Worm (Caenorhabditis elegans) whole organism, early embryonic: Measurements from ENCODE around the gene F35A5.8.

ENCODE experiments used
- B0310.2 ChIP-seq: sonication (generic microtip); optimal IDR thresholded peaks from 2 replicates; lab custom pipeline; 2016; ENCODE audit warnings: mild to moderate bottlenecking, missing genetic modification characterization, missing compliant biosample characterization
- F13C5.2 ChIP-seq: sonication (generic microtip); optimal IDR thresholded peaks from 2 replicates; lab custom pipeline; 2017; ENCODE audit warnings: mild to moderate bottlenecking, missing genetic modification characterization, inconsistent platforms, missing compliant biosample characterization
- aly-1 ChIP-seq: sonication (generic microtip); optimal IDR thresholded peaks from 2 replicates; lab custom pipeline; 2016; ENCODE audit warnings: missing genetic modification characterization, missing compliant biosample characterization
- ama-1 ChIP-seq: fragments of 150-350 bp; optimal IDR thresholded peaks from 2 replicates; lab custom pipeline; 2014
- ceh-13 ChIP-seq: fragments of 200-800 bp; sonication (Bioruptor generic); optimal IDR thresholded peaks from 2 replicates; lab custom pipeline; 2018; ENCODE audit warnings: mild to moderate bottlenecking, missing genetic modification characterization, missing compliant biosample characterization
- ceh-36 ChIP-seq: sonication (generic microtip); optimal IDR thresholded peaks from 2 replicates; lab custom pipeline; 2016; ENCODE audit warnings: missing genetic modification characterization, inconsistent platforms, missing compliant biosample characterization
- ets-7 ChIP-seq: sonication (generic microtip); optimal IDR thresholded peaks from 2 replicates; lab custom pipeline; 2016; ENCODE audit warnings: missing genotype, missing genetic modification characterization, missing compliant biosample characterization
- flt-1 ChIP-seq: fragments of 200-800 bp; sonication (Bioruptor generic); IDR thresholded peaks from 2 replicates; pipeline ENCODE4 v1.3.6; 2022; ENCODE audit warnings: missing genetic modification characterization, missing compliant biosample characterization
- hmbx-1 ChIP-seq: sonication (generic microtip); optimal IDR thresholded peaks from 2 replicates; lab custom pipeline; 2016; ENCODE audit warnings: mild to moderate bottlenecking, missing genetic modification characterization, missing compliant biosample characterization
- hmg-4 ChIP-seq: fragments of 200-800 bp; sonication (Bioruptor generic); optimal IDR thresholded peaks from 2 replicates; lab custom pipeline; 2018; ENCODE audit warnings: mild to moderate bottlenecking, missing genetic modification characterization, missing compliant biosample characterization
- hnd-1 ChIP-seq: sonication (generic microtip); optimal IDR thresholded peaks from 2 replicates; lab custom pipeline; 2016; ENCODE audit warnings: missing genetic modification characterization, missing compliant biosample characterization
- pes-1 ChIP-seq: fragments of 200-800 bp; sonication (Bioruptor generic); IDR thresholded peaks from 2 replicates; pipeline ENCODE4 v1.3.6; 2022; ENCODE audit warnings: missing genetic modification reagents, missing genetic modification characterization, missing compliant biosample characterization
- scrt-1 ChIP-seq: fragments of 200-800 bp; sonication (Bioruptor generic); IDR thresholded peaks from 2 replicates; pipeline ENCODE4 v1.3.6; 2022; ENCODE audit warnings: missing genetic modification characterization, missing compliant biosample characterization
- sea-1 ChIP-seq: fragments of 200-800 bp; sonication (Bioruptor generic); conservative IDR thresholded peaks from 2 replicates; pipeline ENCODE4 v1.3.6; 2022; ENCODE audit warnings: missing genetic modification characterization, missing compliant biosample characterization
- tbx-11 ChIP-seq: fragments of 200-800 bp; sonication (Bioruptor generic); IDR thresholded peaks from 2 replicates; pipeline ENCODE4 v1.3.6; 2022; ENCODE audit warnings: missing genetic modification characterization, missing compliant biosample characterization
- tbx-37 ChIP-seq: fragments of 200-800 bp; sonication (Bioruptor generic); conservative IDR thresholded peaks from 2 replicates; pipeline ENCODE4 v1.3.6; 2022; ENCODE audit warnings: missing genetic modification reagents, missing genetic modification characterization, missing compliant biosample characterization
- tra-4 ChIP-seq: sonication (generic microtip); optimal IDR thresholded peaks from 2 replicates; lab custom pipeline; 2017; ENCODE audit warnings: missing genetic modification characterization, missing compliant biosample characterization

Gene F35A5.8

DNA sequence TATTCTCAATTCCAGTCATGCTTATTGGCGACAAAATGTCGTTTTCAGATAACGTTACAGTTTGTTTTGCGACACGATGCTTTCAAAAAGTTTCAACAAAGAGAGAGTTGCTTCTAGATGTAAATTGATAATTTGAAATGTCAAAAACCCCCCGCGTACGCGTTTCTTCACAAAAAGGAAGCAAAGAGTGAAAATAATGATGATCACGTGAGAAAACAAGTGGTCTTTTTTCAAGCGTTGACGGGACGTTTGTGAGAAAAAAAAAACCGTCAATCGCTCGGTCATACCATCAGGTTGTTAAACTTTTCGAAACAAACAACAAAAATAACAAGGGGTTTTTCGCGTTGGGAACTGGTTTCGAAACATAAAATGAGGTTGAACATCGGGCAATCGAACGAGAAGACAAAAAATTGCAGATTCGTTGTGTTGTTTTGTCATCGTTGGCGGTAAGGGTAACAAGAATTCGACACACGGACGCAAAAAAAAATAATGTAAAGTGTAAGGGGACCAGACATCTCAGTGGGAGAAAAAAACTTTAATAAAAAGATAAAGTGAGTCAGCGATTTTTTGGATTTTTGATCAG is 28.9 kb upstream of the F35A5.8 start:
- no peak for TF ChIP-seq hmg-4
- TF ChIP-seq F13C5.2 (tag; lab: Kevin White, UChicago), result no peak
- no peak for TF ChIP-seq tra-4 (tag; lab: Kevin White, UChicago)
- no peak for TF ChIP-seq tbx-37 (GFP tag; lab: Robert Waterston, UW)
- no peak for TF ChIP-seq scrt-1 (GFP tag; lab: Robert Waterston, UW)
- no peak for TF ChIP-seq tbx-11 (GFP tag; lab: Robert Waterston, UW)
- no peak for TF ChIP-seq hnd-1
- no peak for TF ChIP-seq ceh-13 (GFP tag; lab: Kevin White, UChicago)
- TF ChIP-seq aly-1 (tag; lab: Kevin White, UChicago), result no peak
- no peak for TF ChIP-seq sea-1 (GFP tag; lab: Robert Waterston, UW)
- TF ChIP-seq ets-7 (tag; lab: Kevin White, UChicago), result no peak
- no peak for TF ChIP-seq hmbx-1 (tag; lab: Kevin White, UChicago)
- TF ChIP-seq flt-1 (GFP tag; lab: Robert Waterston, UW), result no peak
- no peak for TF ChIP-seq ceh-36 (tag; lab: Kevin White, UChicago)
- TF ChIP-seq B0310.2 (tag; lab: Kevin White, UChicago), result no peak
- TF ChIP-seq ama-1, result no peak
- no peak for TF ChIP-seq pes-1 (GFP tag; lab: Robert Waterston, UW)

DNA sequence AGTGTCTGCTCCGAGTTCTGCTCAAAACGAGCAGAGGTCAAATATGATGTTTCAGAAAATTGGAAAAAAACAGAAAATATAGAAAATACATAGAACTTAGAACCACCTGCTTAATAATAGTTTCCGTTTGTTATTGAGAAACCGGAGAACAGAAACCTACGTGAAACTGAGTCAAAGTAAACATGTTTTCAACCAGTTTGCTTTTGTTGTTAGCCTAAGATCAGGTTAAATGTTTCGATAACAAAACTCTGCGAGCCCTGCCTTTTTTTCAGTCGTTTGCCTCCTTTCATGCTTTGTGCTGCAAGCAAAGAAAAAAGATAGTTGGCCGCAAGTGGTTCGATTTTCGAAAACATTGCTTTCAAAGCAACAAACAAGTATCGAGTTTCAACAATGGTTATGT is 27.6 kb upstream of the F35A5.8 start:
- no peak for TF ChIP-seq ceh-36 (tag; lab: Kevin White, UChicago)

DNA sequence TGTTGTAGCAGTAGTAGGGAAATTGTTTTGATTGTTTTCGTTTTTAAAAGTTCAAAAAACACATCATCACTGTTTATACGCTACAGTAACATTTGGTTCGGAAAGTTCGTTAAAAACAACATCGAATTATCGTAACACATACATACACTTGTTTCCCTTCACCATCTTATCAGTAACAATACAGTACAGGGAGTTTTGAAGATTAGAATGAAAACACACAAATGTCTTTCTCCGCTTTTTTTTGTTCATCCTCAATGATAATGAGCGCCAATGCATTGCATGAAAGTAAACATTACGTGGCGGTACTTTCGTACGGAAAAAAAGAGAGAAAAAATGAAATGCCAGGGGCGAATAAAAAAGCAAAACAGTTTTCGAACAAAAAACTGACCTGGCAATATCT is 26.3 kb upstream of the F35A5.8 start:
- TF ChIP-seq ceh-13 (GFP tag; lab: Kevin White, UChicago) (no peak), ama-1 (no peak), flt-1 (GFP tag; lab: Robert Waterston, UW) (no peak), ets-7 (tag; lab: Kevin White, UChicago) (no peak), sea-1 (GFP tag; lab: Robert Waterston, UW) (no peak), tbx-11 (GFP tag; lab: Robert Waterston, UW) (no peak), aly-1 (tag; lab: Kevin White, UChicago) (no peak), B0310.2 (tag; lab: Kevin White, UChicago) (no peak), scrt-1 (GFP tag; lab: Robert Waterston, UW) (no peak)

DNA sequence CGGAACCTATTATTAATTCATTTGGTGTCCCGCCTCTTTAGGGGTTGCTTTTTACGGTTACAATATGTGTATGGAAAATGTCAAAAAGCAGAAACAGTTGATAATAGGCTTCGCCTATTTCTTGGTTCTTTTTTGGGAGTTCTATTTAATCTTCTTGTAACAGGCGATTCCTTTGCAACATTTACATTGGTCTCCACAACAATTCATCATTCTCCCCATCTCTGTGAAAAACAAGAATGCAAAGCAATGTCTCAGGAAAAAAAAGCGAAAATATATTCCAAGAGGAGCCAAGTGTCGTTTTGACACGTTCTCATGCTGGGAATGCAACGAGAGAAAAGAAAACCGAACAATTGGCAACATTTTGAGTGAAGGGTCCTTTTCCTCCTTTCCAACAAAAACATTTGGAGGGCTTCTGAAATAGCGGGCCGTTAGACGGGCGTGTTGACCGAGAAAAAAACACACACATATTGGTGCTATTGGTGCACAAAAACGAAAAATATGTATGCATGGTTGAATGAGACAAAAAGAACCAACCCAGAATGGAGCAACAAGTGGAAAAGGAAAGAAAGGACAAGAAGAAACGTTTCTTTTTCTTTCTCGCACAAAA is 25.4 kb upstream of the F35A5.8 start:
- TF ChIP-seq B0310.2 (tag; lab: Kevin White, UChicago) (no peak), hmg-4 (no peak), sea-1 (GFP tag; lab: Robert Waterston, UW) (no peak), pes-1 (GFP tag; lab: Robert Waterston, UW) (no peak), ceh-36 (tag; lab: Kevin White, UChicago) (no peak), tbx-11 (GFP tag; lab: Robert Waterston, UW) (no peak), F13C5.2 (tag; lab: Kevin White, UChicago) (no peak), tbx-37 (GFP tag; lab: Robert Waterston, UW) (no peak), flt-1 (GFP tag; lab: Robert Waterston, UW) (no peak), ama-1 (no peak), hmbx-1 (tag; lab: Kevin White, UChicago) (no peak), hnd-1 (no peak), aly-1 (tag; lab: Kevin White, UChicago) (no peak), ceh-13 (GFP tag; lab: Kevin White, UChicago) (no peak), scrt-1 (GFP tag; lab: Robert Waterston, UW) (no peak), ets-7 (tag; lab: Kevin White, UChicago) (no peak), tra-4 (tag; lab: Kevin White, UChicago) (no peak)

DNA sequence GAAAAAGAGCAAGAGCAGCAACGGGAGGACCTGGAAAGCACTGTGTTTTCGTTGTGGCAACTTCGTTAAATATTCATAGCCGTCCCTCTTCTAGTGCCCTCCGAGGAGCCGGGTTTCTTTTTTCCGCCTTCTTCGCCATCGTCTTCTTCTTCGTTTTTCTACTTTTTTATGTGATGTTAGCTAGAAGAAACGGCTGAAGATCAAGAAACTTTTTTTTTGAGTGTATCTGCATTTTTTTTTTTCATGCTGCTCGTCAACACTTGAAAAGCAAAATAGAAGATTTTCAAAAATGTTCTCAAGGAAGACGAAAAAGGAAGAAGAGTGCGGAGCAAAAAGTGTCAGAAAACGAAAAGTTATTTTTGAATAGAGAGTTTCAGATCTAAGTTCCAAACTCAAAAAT is 24.0 kb upstream of the F35A5.8 start:
- TF ChIP-seq flt-1 (GFP tag; lab: Robert Waterston, UW), result no peak
- TF ChIP-seq ets-7 (tag; lab: Kevin White, UChicago), result no peak
- TF ChIP-seq scrt-1 (GFP tag; lab: Robert Waterston, UW), result no peak
- no peak for TF ChIP-seq ceh-36 (tag; lab: Kevin White, UChicago)
- no peak for TF ChIP-seq ceh-13 (GFP tag; lab: Kevin White, UChicago)
- TF ChIP-seq tbx-11 (GFP tag; lab: Robert Waterston, UW), result no peak
- TF ChIP-seq F13C5.2 (tag; lab: Kevin White, UChicago), result no peak
- TF ChIP-seq hmg-4, result no peak
- TF ChIP-seq sea-1 (GFP tag; lab: Robert Waterston, UW), result no peak
- no peak for TF ChIP-seq pes-1 (GFP tag; lab: Robert Waterston, UW)
- TF ChIP-seq tbx-37 (GFP tag; lab: Robert Waterston, UW), result no peak

DNA sequence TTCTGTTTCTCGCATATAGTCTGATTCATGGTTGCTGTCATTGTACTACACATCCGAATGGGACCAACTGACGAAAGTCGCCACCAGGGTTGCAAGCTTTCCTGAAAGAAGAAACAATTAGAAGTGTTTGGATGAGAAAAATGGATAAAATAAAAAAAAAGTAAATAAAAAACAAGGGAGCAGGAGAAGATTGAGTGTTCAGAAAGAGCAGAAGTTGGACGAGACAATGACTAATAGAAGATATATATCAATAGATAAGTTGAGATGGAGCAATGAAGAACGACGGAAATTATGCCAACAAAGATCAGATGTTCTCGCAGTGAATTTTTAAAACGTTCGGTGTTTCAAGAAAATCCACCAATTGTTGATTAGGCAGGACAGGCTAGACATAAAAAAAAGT is 23.6 kb upstream of the F35A5.8 start, which contains the start of gene fkh-9:
fkh-9 (minus strand) TSS at position 101 of the 400 bp plus-strand sequence.
- TF ChIP-seq hmbx-1 (tag; lab: Kevin White, UChicago), result no peak
- no peak for TF ChIP-seq tbx-37 (GFP tag; lab: Robert Waterston, UW)

DNA sequence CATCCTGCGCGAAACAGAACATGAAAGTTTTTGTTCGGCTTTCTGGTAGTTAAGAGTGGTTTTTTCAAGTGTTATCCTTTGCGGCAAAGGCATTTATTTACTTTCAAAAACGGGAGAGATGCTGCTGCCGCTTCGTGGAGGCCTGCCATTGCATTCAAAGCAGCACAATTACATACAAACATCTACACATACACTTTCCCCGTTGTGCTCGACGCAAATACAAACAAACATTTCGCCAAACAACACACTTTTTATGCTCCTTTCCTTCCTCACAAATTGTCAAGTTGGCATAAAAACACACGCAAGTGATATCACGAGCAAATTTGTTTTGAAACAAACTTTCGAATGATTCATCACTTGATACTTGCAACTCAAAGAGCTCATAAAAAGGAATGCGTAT is 22.9 kb upstream of the F35A5.8 start:
- TF ChIP-seq hmg-4 (no peak), ama-1 (no peak), hmbx-1 (tag; lab: Kevin White, UChicago) (no peak), tbx-11 (GFP tag; lab: Robert Waterston, UW) (no peak), scrt-1 (GFP tag; lab: Robert Waterston, UW) (no peak), B0310.2 (tag; lab: Kevin White, UChicago) (no peak), flt-1 (GFP tag; lab: Robert Waterston, UW) (no peak), ets-7 (tag; lab: Kevin White, UChicago) (no peak), aly-1 (tag; lab: Kevin White, UChicago) (no peak), sea-1 (GFP tag; lab: Robert Waterston, UW) (no peak), F13C5.2 (tag; lab: Kevin White, UChicago) (no peak), ceh-36 (tag; lab: Kevin White, UChicago) (no peak), tra-4 (tag; lab: Kevin White, UChicago) (no peak), hnd-1 (no peak)
